Worm (Caenorhabditis elegans): Measurements from ENCODE around the gene ZK354.2.

The ZK354.2 gene

ce11 chrIV:5288932-5289331 lies 24.3 kb upstream of the ZK354.2 start:
- no peak for TF ChIP-seq tlf-1 (GFP tag; optimal IDR thresholded peaks at IDR 0.05)
- TF ChIP-seq ZK185.1 (tag; optimal IDR thresholded peaks at IDR 0.05; ENCODE audit: poor library complexity, severe bottlenecking) = no peak
- TF ChIP-seq ceh-91 (GFP tag; IDR thresholded peaks at IDR 0.05) = no peak
- no peak for TF ChIP-seq unc-130 (GFP tag; optimal IDR thresholded peaks at IDR 0.05)
- TF ChIP-seq mes-4 (tag; optimal IDR thresholded peaks at IDR 0.05) = no peak
- TF ChIP-seq snpc-4 (GFP tag; optimal IDR thresholded peaks at IDR 0.05) = no peak
- no peak for TF ChIP-seq snpc-4 (tag; optimal IDR thresholded peaks at IDR 0.05)
- no peak for TF ChIP-seq ztf-18 (tag; optimal IDR thresholded peaks at IDR 0.05)
- no peak for TF ChIP-seq hsf-1 (GFP tag; IDR thresholded peaks at IDR 0.05)
- no peak for TF ChIP-seq ztf-6 (GFP tag; IDR thresholded peaks at IDR 0.05)
- TF ChIP-seq ceh-58 (GFP tag; IDR thresholded peaks at IDR 0.05) = no peak
- no peak for TF ChIP-seq ama-1 (optimal IDR thresholded peaks at IDR 0.05)
- TF ChIP-seq ama-1 (GFP tag; optimal IDR thresholded peaks at IDR 0.05) = no peak
- TF ChIP-seq nfya-1 (tag; optimal IDR thresholded peaks at IDR 0.05; ENCODE audit: borderline replicate concordance, insufficient read depth) = no peak
- no peak for TF ChIP-seq aptf-3 (GFP tag; IDR thresholded peaks at IDR 0.05)
- no peak for TF ChIP-seq T07F8.4 (tag; optimal IDR thresholded peaks at IDR 0.05)
- TF ChIP-seq dox-1 (GFP tag; IDR thresholded peaks at IDR 0.05) = no peak
- no peak for TF ChIP-seq Y79H2A.3 (GFP tag; conservative IDR thresholded peaks at IDR 0.05)

ce11 chrIV:5290547-5290946 lies 22.7 kb upstream of the ZK354.2 start, which contains the start of gene nlp-47:
Gene nlp-47, plus strand, starts transcription at chrIV:5290847.
- TF ChIP-seq nfya-2 (GFP tag; IDR thresholded peaks at IDR 0.05) (no peak), F23B12.7 (tag; optimal IDR thresholded peaks at IDR 0.05; ENCODE audit: insufficient read depth) (no peak), B0336.3 (GFP tag; IDR thresholded peaks at IDR 0.05) (no peak)

- TF ChIP-seq F23B12.7 (tag; optimal IDR thresholded peaks at IDR 0.05; ENCODE audit: insufficient read depth) (no peak), ceh-58 (GFP tag; IDR thresholded peaks at IDR 0.05) (no peak), aptf-2 (GFP tag; conservative IDR thresholded peaks at IDR 0.05) (no peak), lir-1 (GFP tag; conservative IDR thresholded peaks at IDR 0.05) (no peak), ztf-25 (GFP tag; IDR thresholded peaks at IDR 0.05) (no peak), D2030.7 (GFP tag; IDR thresholded peaks at IDR 0.05) (no peak), ets-4 (GFP tag; optimal IDR thresholded peaks at IDR 0.05) (no peak), snpc-1.3 (tag; optimal IDR thresholded peaks at IDR 0.05; ENCODE audit: insufficient read depth) (no peak), egl-44 (GFP tag; IDR thresholded peaks at IDR 0.05) (no peak), nhr-179 (tag; optimal IDR thresholded peaks at IDR 0.05) (no peak), madf-8 (GFP tag; conservative IDR thresholded peaks at IDR 0.05) (no peak), rpc-1 (optimal IDR thresholded peaks at IDR 0.05) (no peak), rpc-1 (tag; optimal IDR thresholded peaks at IDR 0.05) (no peak), ceh-91 (GFP tag; IDR thresholded peaks at IDR 0.05) (no peak), K12H6.12 (tag; optimal IDR thresholded peaks at IDR 0.05) (no peak), ztf-22 (GFP tag; optimal IDR thresholded peaks at IDR 0.05) (no peak)
Measured at ce11 chrIV:5291207-5291606, 22.0 kb upstream of the ZK354.2 start.

ce11 chrIV:5294467-5294866 lies 18.7 kb upstream of the ZK354.2 start:
- TF ChIP-seq ztf-28 (GFP tag; IDR thresholded peaks at IDR 0.05) (no peak), tbp1 (GFP tag; optimal IDR thresholded peaks at IDR 0.05) (no peak), ama-1 (optimal IDR thresholded peaks at IDR 0.05) (no peak), ama-1 (GFP tag; optimal IDR thresholded peaks at IDR 0.05) (no peak), mxl-1 (tag; optimal IDR thresholded peaks at IDR 0.05) (no peak), B0019.2 (GFP tag; conservative IDR thresholded peaks at IDR 0.05) (no peak), snpc-1.1 (tag; optimal IDR thresholded peaks at IDR 0.05; ENCODE audit: insufficient read depth) (no peak), nfya-1 (tag; optimal IDR thresholded peaks at IDR 0.05; ENCODE audit: borderline replicate concordance, insufficient read depth) (no peak), F33H1.4 (GFP tag; IDR thresholded peaks at IDR 0.05) (no peak), hlh-12 (tag; optimal IDR thresholded peaks at IDR 0.05) (no peak), F10E7.11 (tag; optimal IDR thresholded peaks at IDR 0.05) (no peak), F57C9.4 (tag; optimal IDR thresholded peaks at IDR 0.05) (no peak), chd-7 (tag; optimal IDR thresholded peaks at IDR 0.05) (no peak), nhr-80 (tag; optimal IDR thresholded peaks at IDR 0.05) (no peak), ceh-79 (tag; optimal IDR thresholded peaks at IDR 0.05) (no peak), F39B2.1 (GFP tag; IDR thresholded peaks at IDR 0.05) (no peak)
